Worm (Caenorhabditis elegans) whole organism, L4 larva: ENCODE data around the gene sphk-1.

Source experiments
- F10B5.3 ChIP-seq: sonication (generic microtip); optimal IDR thresholded peaks from 2 replicates; lab custom pipeline; 2016; ENCODE audit warnings: mild to moderate bottlenecking, missing genetic modification characterization, missing compliant biosample characterization
- F26F4.8 ChIP-seq: fragments of 200-800 bp; sonication (Bioruptor generic); conservative IDR thresholded peaks from 2 replicates; pipeline ENCODE4 v1.3.6; 2022; ENCODE audit warnings: missing genetic modification characterization, missing compliant biosample characterization
- F37D6.2 ChIP-seq: sonication (generic microtip); optimal IDR thresholded peaks from 2 replicates; lab custom pipeline; 2016; ENCODE audit warnings: mild to moderate bottlenecking, missing genetic modification characterization, missing compliant biosample characterization
- F49E8.2 ChIP-seq: sonication (generic microtip); optimal IDR thresholded peaks from 2 replicates; lab custom pipeline; 2016; ENCODE audit warnings: missing compliant biosample characterization, mild to moderate bottlenecking, missing genetic modification characterization, borderline replicate concordance
- T26A8.4 ChIP-seq: fragments of 200-800 bp; sonication (Bioruptor generic); IDR thresholded peaks from 2 replicates; pipeline ENCODE4 v1.3.6; 2022; ENCODE audit warnings: missing genetic modification characterization, missing compliant biosample characterization
- ama-1 ChIP-seq: fragments of 150-350 bp; optimal IDR thresholded peaks from 2 replicates; lab custom pipeline; 2014; ENCODE audit warnings: inconsistent platforms, mixed read lengths
- arid-1 ChIP-seq: fragments of 200-800 bp; sonication (Bioruptor generic); conservative IDR thresholded peaks from 2 replicates; pipeline ENCODE4 v1.3.6; 2022; ENCODE audit warnings: missing genetic modification reagents, missing genetic modification characterization, missing compliant biosample characterization
- ceh-20 ChIP-seq: fragments of 200-800 bp; sonication (Bioruptor generic); IDR thresholded peaks from 2 replicates; pipeline ENCODE4 v1.3.6; 2022; ENCODE audit warnings: missing genetic modification reagents, missing genetic modification characterization, missing compliant biosample characterization
- ceh-44 ChIP-seq: fragments of 200-800 bp; sonication (Bioruptor generic); IDR thresholded peaks from 2 replicates; pipeline ENCODE4 v1.3.6; 2022; ENCODE audit warnings: missing genetic modification reagents, missing genetic modification characterization, missing compliant biosample characterization
- ceh-62 ChIP-seq: sonication (generic microtip); optimal IDR thresholded peaks from 2 replicates; lab custom pipeline; 2017; ENCODE audit warnings: missing biosample characterization, missing genetic modification characterization
- ces-1 ChIP-seq: fragments of 150-350 bp; sonication (generic microtip); optimal IDR thresholded peaks from 4 replicates; lab custom pipeline; 2014; ENCODE audit warnings: missing biosample characterization, missing genetic modification reagents, missing genetic modification characterization
- daf-16 ChIP-seq, 3 experiments: sonication (generic microtip); optimal IDR thresholded peaks; 2 replicates each; lab custom pipeline; 2016 to 2017; ENCODE audit warnings: missing genetic modification characterization in 3 of 3, missing genetic modification reagents in 3 of 3, mild to moderate bottlenecking in 2 of 3, missing compliant biosample characterization in 2 of 3, missing biosample characterization in 1 of 3, moderate library complexity in 1 of 3
- dmd-6 ChIP-seq: fragments of 200-800 bp; sonication (Bioruptor generic); IDR thresholded peaks from 2 replicates; pipeline ENCODE4 v1.3.6; 2022; ENCODE audit warnings: missing genetic modification reagents, missing genetic modification characterization, missing compliant biosample characterization
- dmd-9 ChIP-seq: fragments of 200-800 bp; sonication (Bioruptor generic); IDR thresholded peaks from 2 replicates; pipeline ENCODE4 v1.3.6; 2022; ENCODE audit warnings: missing genetic modification reagents, missing genetic modification characterization, missing compliant biosample characterization
- dve-1 ChIP-seq: sonication (generic microtip); optimal IDR thresholded peaks from 2 replicates; lab custom pipeline; 2017; ENCODE audit warnings: antibody characterized with exemption, mild to moderate bottlenecking, missing genetic modification characterization, missing compliant biosample characterization; ENCODE audit not compliant: insufficient read depth
- hlh-11 ChIP-seq: fragments of 200-800 bp; sonication (Bioruptor generic); optimal IDR thresholded peaks from 2 replicates; lab custom pipeline; 2018; ENCODE audit warnings: mild to moderate bottlenecking, missing genetic modification characterization, missing compliant biosample characterization
- lin-13 ChIP-seq: fragments of 150-350 bp; optimal IDR thresholded peaks from 2 replicates; lab custom pipeline; 2014; ENCODE audit warnings: missing biosample characterization, missing genetic modification reagents, missing genetic modification characterization
- lin-38 ChIP-seq: fragments of 200-800 bp; sonication (Bioruptor generic); IDR thresholded peaks from 2 replicates; pipeline ENCODE4 v1.3.6; 2022; ENCODE audit warnings: missing genetic modification reagents, missing genetic modification characterization, missing compliant biosample characterization
- lin-39 ChIP-seq: fragments of 150-350 bp; optimal IDR thresholded peaks from 2 replicates; lab custom pipeline; 2014; ENCODE audit warnings: missing biosample characterization, missing genetic modification reagents, missing genetic modification characterization
- mep-1 ChIP-seq: fragments of 150-350 bp; sonication (generic microtip); optimal IDR thresholded peaks from 3 replicates; lab custom pipeline; 2014; ENCODE audit warnings: missing biosample characterization, missing genetic modification characterization
- nhr-28 ChIP-seq: fragments of 150-350 bp; optimal IDR thresholded peaks from 2 replicates; lab custom pipeline; 2014; ENCODE audit warnings: missing biosample characterization, missing genetic modification characterization
- nhr-42 ChIP-seq: fragments of 200-800 bp; sonication (Bioruptor generic); IDR thresholded peaks from 2 replicates; pipeline ENCODE4 v1.3.6; 2022; ENCODE audit warnings: missing genetic modification characterization, missing compliant biosample characterization
- nhr-76 ChIP-seq: fragments of 150-350 bp; optimal IDR thresholded peaks from 2 replicates; lab custom pipeline; 2014; ENCODE audit warnings: missing biosample characterization, missing genetic modification characterization
- nhr-77 ChIP-seq: fragments of 150-350 bp; optimal IDR thresholded peaks from 2 replicates; lab custom pipeline; 2014; ENCODE audit warnings: missing biosample characterization, missing genetic modification characterization
- php-3 ChIP-seq: fragments of 200-800 bp; sonication (Bioruptor generic); IDR thresholded peaks from 2 replicates; pipeline ENCODE4 v1.3.6; 2022; ENCODE audit warnings: missing genetic modification reagents, missing genetic modification characterization, missing compliant biosample characterization
- set-16 ChIP-seq: fragments of 200-800 bp; sonication (Bioruptor generic); IDR thresholded peaks from 2 replicates; pipeline ENCODE4 v1.3.6; 2022; ENCODE audit warnings: missing genetic modification reagents, missing genetic modification characterization, missing compliant biosample characterization
- spr-1 ChIP-seq: sonication (generic microtip); optimal IDR thresholded peaks from 2 replicates; lab custom pipeline; 2016; ENCODE audit warnings: mild to moderate bottlenecking, missing genetic modification characterization, missing compliant biosample characterization
- spr-3 ChIP-seq: fragments of 200-800 bp; sonication (Bioruptor generic); optimal IDR thresholded peaks from 2 replicates; lab custom pipeline; 2018; ENCODE audit warnings: mild to moderate bottlenecking, missing genetic modification characterization, missing compliant biosample characterization
- tag-97 ChIP-seq: fragments of 200-800 bp; sonication (Bioruptor generic); IDR thresholded peaks from 2 replicates; pipeline ENCODE4 v1.3.6; 2022; ENCODE audit warnings: missing genetic modification characterization, missing compliant biosample characterization
- unc-130 ChIP-seq: sonication (generic microtip); optimal IDR thresholded peaks from 2 replicates; lab custom pipeline; 2016; ENCODE audit warnings: missing genetic modification reagents, missing genetic modification characterization, missing compliant biosample characterization
- zip-2 ChIP-seq: fragments of 150-350 bp; optimal IDR thresholded peaks from 2 replicates; lab custom pipeline; 2014; ENCODE audit warnings: missing biosample characterization, missing genetic modification characterization
- ztf-7 ChIP-seq: fragments of 150-350 bp; optimal IDR thresholded peaks from 2 replicates; lab custom pipeline; 2014; ENCODE audit warnings: missing biosample characterization, missing genetic modification characterization

The sphk-1 gene

DNA sequence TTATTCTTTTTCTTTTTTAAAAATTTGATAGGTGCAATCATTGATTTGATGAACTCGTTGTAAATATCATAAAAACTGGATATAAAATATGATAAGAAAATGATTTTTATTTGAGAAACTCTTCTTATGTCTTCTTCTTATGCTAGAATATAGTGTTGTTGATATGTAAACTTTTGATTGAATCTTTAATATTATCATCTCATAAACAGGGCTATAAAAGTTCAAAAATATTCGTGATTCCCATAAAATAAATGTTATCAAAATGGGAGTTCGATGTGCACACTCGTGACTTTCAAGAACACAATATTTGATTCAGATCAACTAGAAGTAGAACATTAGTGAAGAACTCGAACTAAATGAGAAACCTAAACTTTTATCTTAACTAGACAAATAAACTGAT is 37.5 kb upstream of the sphk-1 start (continued):
- TF ChIP-seq dve-1 (tag; lab: Kevin White, UChicago), result peak; percentile 92
- no peak for TF ChIP-seq dmd-9
- no peak for TF ChIP-seq ceh-44 (GFP tag; lab: Robert Waterston, UW)
- TF ChIP-seq lin-39 (tag; lab: Kevin White, UChicago), result no peak
- TF ChIP-seq nhr-42 (GFP tag; lab: Robert Waterston, UW), result no peak
- no peak for TF ChIP-seq ztf-7
- no peak for TF ChIP-seq zip-2 (tag; lab: Kevin White, UChicago)
- TF ChIP-seq daf-16 (GFP tag; optimal IDR thresholded peaks at IDR 0.05; lab: Kevin White, UChicago), result no peak
- peak; percentile 99 for TF ChIP-seq daf-16 (tag; optimal IDR thresholded peaks at IDR 0.05; lab: Kevin White, UChicago)
- TF ChIP-seq arid-1, result no peak
- peak; percentile 57 for TF ChIP-seq dmd-6
- TF ChIP-seq ama-1 (lab: Kevin White, UChicago), result no peak
- TF ChIP-seq nhr-28 (tag; lab: Kevin White, UChicago), result peak; percentile 66
- TF ChIP-seq F49E8.2 (tag; lab: Kevin White, UChicago), result no peak
- peak; percentile 82 for TF ChIP-seq nhr-77 (tag; lab: Kevin White, UChicago)
- no peak for TF ChIP-seq F10B5.3 (tag; lab: Kevin White, UChicago)
- no peak for TF ChIP-seq ceh-62

DNA sequence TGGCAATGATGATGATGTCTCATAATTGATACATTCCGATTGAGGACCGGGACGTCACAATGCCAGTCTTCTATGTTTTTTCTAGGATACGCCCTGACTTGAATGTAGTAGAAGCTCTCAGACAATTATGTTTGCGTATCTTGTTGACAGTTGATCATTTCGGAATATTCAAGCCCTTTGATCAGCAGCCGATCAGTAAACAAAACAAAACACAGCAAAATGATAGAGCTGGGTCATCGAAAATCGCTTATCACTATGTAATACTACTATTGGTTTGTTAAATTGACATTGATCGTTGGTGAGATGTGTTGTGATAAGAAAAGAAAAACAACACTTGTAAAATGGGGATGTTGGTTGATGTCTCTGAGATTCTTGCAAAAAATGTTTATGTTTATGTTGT is 36.8 kb upstream of the sphk-1 start:
- TF ChIP-seq ces-1 (GFP tag; lab: Kevin White, UChicago), result no peak
- no peak for TF ChIP-seq daf-16 (GFP tag; optimal IDR thresholded peaks at IDR 0.05; lab: Kevin White, UChicago)
- TF ChIP-seq daf-16 (tag; optimal IDR thresholded peaks at IDR 0.05; lab: Kevin White, UChicago), result peak; percentile 92
- TF ChIP-seq F49E8.2 (tag; lab: Kevin White, UChicago), result no peak
- no peak for TF ChIP-seq nhr-76
- TF ChIP-seq spr-1 (tag; lab: Kevin White, UChicago), result no peak
- peak; percentile 49 for TF ChIP-seq dve-1 (tag; lab: Kevin White, UChicago)
- TF ChIP-seq spr-3 (GFP tag; lab: Kevin White, UChicago), result no peak
- TF ChIP-seq hlh-11 (tag; lab: Kevin White, UChicago), result peak; percentile 20
- TF ChIP-seq tag-97 (GFP tag; lab: Robert Waterston, UW), result no peak
- TF ChIP-seq lin-38, result no peak
- TF ChIP-seq ceh-20 (GFP tag; lab: Robert Waterston, UW), result no peak
- TF ChIP-seq T26A8.4 (GFP tag; lab: Robert Waterston, UW), result no peak

DNA sequence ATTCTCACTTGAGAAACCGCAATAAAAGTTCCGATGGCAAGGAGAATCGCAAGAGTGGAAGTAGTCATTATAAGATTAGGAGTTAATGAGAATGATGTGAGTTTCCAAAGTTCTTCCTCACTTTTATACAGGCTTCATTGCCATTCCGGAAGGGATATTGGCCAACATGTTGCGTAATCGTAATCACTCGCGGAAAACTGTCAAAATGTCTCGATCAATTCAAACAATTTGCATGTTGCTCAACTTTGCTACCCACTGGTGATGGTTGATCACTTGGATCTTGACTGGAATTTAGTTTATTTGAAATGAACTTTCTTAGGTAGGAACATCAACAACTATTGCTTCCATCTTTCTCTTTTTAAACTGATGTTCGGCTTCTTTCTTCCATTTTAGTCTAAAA is 36.0 kb upstream of the sphk-1 start, which contains the start of gene idpb-4:
idpb-4 (minus strand) TSS at position 101 of the 400 bp plus-strand sequence.
- no peak for TF ChIP-seq set-16 (GFP tag; lab: Robert Waterston, UW)
- TF ChIP-seq unc-130, result no peak
- no peak for TF ChIP-seq F37D6.2 (tag; lab: Kevin White, UChicago)
- TF ChIP-seq mep-1 (tag; lab: Kevin White, UChicago), result no peak
- TF ChIP-seq ceh-20 (GFP tag; lab: Robert Waterston, UW), result no peak
- no peak for TF ChIP-seq spr-3 (GFP tag; lab: Kevin White, UChicago)
- no peak for TF ChIP-seq php-3 (GFP tag; lab: Robert Waterston, UW)

DNA sequence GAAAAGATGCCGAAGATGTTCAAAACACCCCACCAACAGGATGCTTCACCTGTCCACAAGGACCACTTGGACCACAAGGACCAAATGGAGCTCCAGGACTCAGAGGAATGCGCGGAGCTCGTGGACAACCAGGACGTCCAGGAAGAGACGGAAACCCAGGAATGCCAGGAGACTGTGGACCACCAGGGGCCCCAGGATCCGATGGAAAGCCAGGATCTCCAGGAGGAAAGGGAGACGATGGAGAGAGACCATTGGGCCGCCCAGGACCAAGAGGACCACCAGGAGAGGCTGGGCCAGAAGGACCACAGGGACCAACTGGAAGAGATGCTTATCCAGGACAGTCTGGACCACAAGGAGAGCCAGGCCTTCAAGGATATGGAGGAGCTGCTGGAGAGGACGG is 32.2 kb upstream of the sphk-1 start:
- TF ChIP-seq F26F4.8 (GFP tag; lab: Robert Waterston, UW) (0 out of 2 replicates have a peak, but pooled peaks have one; percentile 29), lin-13 (GFP tag; lab: Kevin White, UChicago) (no peak), nhr-42 (GFP tag; lab: Robert Waterston, UW) (0 out of 2 replicates have a peak, but pooled peaks have one; percentile 7), set-16 (GFP tag; lab: Robert Waterston, UW) (peak; percentile 91)
- TF ChIP-seq, all 104 proteins: peak for 3
